Fruit fly (Drosophila melanogaster): Measurements from ENCODE around the gene CG11885.
A peak's percentile ranks its signal among the peaks of the same experiment; 100 is the strongest.

Gene CG11885

dm6 chr2L:441927-442691, 20.9 kb upstream of the CG11885 start (continued):
- TF ChIP-seq dan (GFP tag; IDR thresholded peaks at IDR 0.05), result peak; percentile 70
- no peak for TF ChIP-seq gfzf (GFP tag; optimal IDR thresholded peaks at IDR 0.05)
- no peak for TF ChIP-seq Poxn (GFP tag; IDR thresholded peaks at IDR 0.05)
- TF ChIP-seq CG10979 (tag; optimal IDR thresholded peaks at IDR 0.05), result peak; percentile 91
- TF ChIP-seq CG17359 (tag; optimal IDR thresholded peaks at IDR 0.05), result peak; percentile 92
- peak; percentile 87 for TF ChIP-seq CG4424 (GFP tag; optimal IDR thresholded peaks at IDR 0.05)
- TF ChIP-seq Atf-2 (GFP tag; optimal IDR thresholded peaks at IDR 0.05), result peak; percentile 85
- TF ChIP-seq fd102C (GFP tag; optimal IDR thresholded peaks at IDR 0.05), result peak; percentile 68
- TF ChIP-seq pho (GFP tag; optimal IDR thresholded peaks at IDR 0.05), result peak; percentile 30
- TF ChIP-seq tna (GFP tag; IDR thresholded peaks at IDR 0.05; ENCODE audit: partially characterized antibody), result no peak
- no peak for TF ChIP-seq CG3281 (GFP tag; optimal IDR thresholded peaks at IDR 0.05)
- peak; percentile 72 for TF ChIP-seq tgo (GFP tag; IDR thresholded peaks at IDR 0.05)
- peak; percentile 82 for TF ChIP-seq Hsf (GFP tag; optimal IDR thresholded peaks at IDR 0.05)
- peak; percentile 32 for TF ChIP-seq CG12104 (GFP tag; optimal IDR thresholded peaks at IDR 0.05)
- no peak for TF ChIP-seq zfh2 (GFP tag; optimal IDR thresholded peaks at IDR 0.05)
- TF ChIP-seq CG8089 (GFP tag; optimal IDR thresholded peaks at IDR 0.05), result peak; percentile 86
- TF ChIP-seq Dp (GFP tag; optimal IDR thresholded peaks at IDR 0.05), result no peak
- peak; percentile 81 for TF ChIP-seq CG10267 (tag; optimal IDR thresholded peaks at IDR 0.05)
- peak; percentile 74 for TF ChIP-seq CG15696 (tag; optimal IDR thresholded peaks at IDR 0.05)
- peak; percentile 73; the same call in 1 of the 2 replicates for TF ChIP-seq CG32767 (GFP tag; IDR thresholded peaks at IDR 0.05)
- TF ChIP-seq psq (GFP tag; optimal IDR thresholded peaks at IDR 0.05), result peak; percentile 66
- peak; percentile 48; the same call in 1 of the 2 replicates for TF ChIP-seq danr (GFP tag; IDR thresholded peaks at IDR 0.05)
- TF ChIP-seq ranshi (GFP tag; IDR thresholded peaks at IDR 0.05), result peak; percentile 83
- peak; percentile 75; the same call in 1 of the 3 replicates for TF ChIP-seq CG7357 (GFP tag; IDR thresholded peaks at IDR 0.05)
- peak in 1 of 2 experiments; percentile 33 for TF ChIP-seq Eip74EF (GFP tag; optimal IDR thresholded peaks at IDR 0.05)
- peak in 1 of 3 experiments; percentile 82 for TF ChIP-seq lola (GFP tag; optimal IDR thresholded peaks at IDR 0.05)
- peak; percentile 37 for TF ChIP-seq CG7271 (tag; optimal IDR thresholded peaks at IDR 0.05)
- TF ChIP-seq HmgZ (tag; optimal IDR thresholded peaks at IDR 0.05), result peak; percentile 8
- peak; percentile 94 for TF ChIP-seq CG17328 (GFP tag; IDR thresholded peaks at IDR 0.05)
- peak; percentile 85 for TF ChIP-seq CG9609 (GFP tag; optimal IDR thresholded peaks at IDR 0.05)
- 0 out of 2 replicates have a peak, but pooled peaks have one; percentile 23 for TF ChIP-seq Dref (GFP tag; IDR thresholded peaks at IDR 0.05)
- TF ChIP-seq lov (optimal IDR thresholded peaks at IDR 0.05), result no peak
- peak; percentile 91 for TF ChIP-seq lov (GFP tag; IDR thresholded peaks at IDR 0.05)
- peak; percentile 51 for TF ChIP-seq Dek (tag; optimal IDR thresholded peaks at IDR 0.05)
- no peak for TF ChIP-seq Kr (GFP tag; optimal IDR thresholded peaks at IDR 0.05)
- TF ChIP-seq CG11093 (GFP tag; IDR thresholded peaks at IDR 0.05), result peak; percentile 81
- TF ChIP-seq fd3F (GFP tag; optimal IDR thresholded peaks at IDR 0.05), result no peak
- TF ChIP-seq z (GFP tag; IDR thresholded peaks at IDR 0.05), result peak; percentile 22; the same call in 1 of the 3 replicates
- TF ChIP-seq CG2712 (tag; optimal IDR thresholded peaks at IDR 0.05), result peak; percentile 92
- peak; percentile 78 for TF ChIP-seq CHES-1-like (GFP tag; optimal IDR thresholded peaks at IDR 0.05)
- TF ChIP-seq Side (GFP tag; optimal IDR thresholded peaks at IDR 0.05), result peak; percentile 84
- no peak for TF ChIP-seq CG13296 (GFP tag; optimal IDR thresholded peaks at IDR 0.05)
- peak; percentile 45 for TF ChIP-seq sqz (GFP tag; optimal IDR thresholded peaks at IDR 0.05)
- TF ChIP-seq HLHmδ (GFP tag; optimal IDR thresholded peaks at IDR 0.05), result no peak
- peak; percentile 69 for TF ChIP-seq CG18599 (GFP tag; optimal IDR thresholded peaks at IDR 0.05)
- peak; percentile 46; the same call in 1 of the 2 replicates for TF ChIP-seq CG31224 (GFP tag; IDR thresholded peaks at IDR 0.05)
- TF ChIP-seq CG11696 (GFP tag; IDR thresholded peaks at IDR 0.05), result peak; percentile 51; the same call in 1 of the 2 replicates
- no peak for TF ChIP-seq CG4617 (GFP tag; optimal IDR thresholded peaks at IDR 0.05; ENCODE audit: borderline replicate concordance)

Data from whole organism, embryonic.